Worm (Caenorhabditis elegans) whole organism, dauer: ENCODE results near the gene F32B6.4.

Experiments
- unc-62 ChIP-seq: sonication (generic microtip); optimal IDR thresholded peaks from 2 replicates; lab custom pipeline; 2017; ENCODE audit warnings: missing biosample characterization, missing genetic modification reagents, missing genetic modification characterization

The F32B6.4 gene

ce11 chrIV:9884257-9884656 is 7.6 kb downstream of the F32B6.4 start, which contains the start of the genes prp-18 and mccc-1:
prp-18 (minus strand) TSS chrIV:9884383.
mccc-1 (plus strand) TSS chrIV:9884570.
- no peak for TF ChIP-seq unc-62 (GFP tag; lab: Kevin White, UChicago)

ce11 chrIV:9878893-9879379 is 12.9 kb downstream of the F32B6.4 start, which contains the start of gene nhr-4:
nhr-4 (plus strand) TSS chrIV:9879329.
- no peak for TF ChIP-seq unc-62 (GFP tag; lab: Kevin White, UChicago)

- no peak for TF ChIP-seq unc-62 (GFP tag; lab: Kevin White, UChicago)
Measured at ce11 chrIV:9875646-9876045, 16.2 kb downstream of the F32B6.4 start.

DNA sequence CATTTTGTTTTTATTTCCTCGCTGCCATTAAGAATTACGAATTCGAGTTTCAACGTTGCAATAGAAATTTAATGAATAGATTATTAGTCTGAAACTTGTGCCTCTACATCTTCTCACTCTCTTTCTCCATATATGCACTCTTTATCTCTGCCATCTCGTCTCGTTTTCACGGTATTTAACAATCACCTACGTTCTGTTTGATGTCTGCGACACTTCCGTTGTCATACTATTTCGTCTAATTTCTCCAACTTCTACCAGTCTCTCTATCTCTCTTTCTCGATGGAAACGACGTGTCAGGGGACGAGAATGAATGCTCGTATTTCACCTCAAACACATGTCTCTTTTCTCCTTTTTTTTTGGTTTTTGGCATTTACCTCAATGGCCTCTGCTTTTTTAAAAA is 18.0 kb downstream of the F32B6.4 start:
- no peak for TF ChIP-seq unc-62 (GFP tag; lab: Kevin White, UChicago)

DNA sequence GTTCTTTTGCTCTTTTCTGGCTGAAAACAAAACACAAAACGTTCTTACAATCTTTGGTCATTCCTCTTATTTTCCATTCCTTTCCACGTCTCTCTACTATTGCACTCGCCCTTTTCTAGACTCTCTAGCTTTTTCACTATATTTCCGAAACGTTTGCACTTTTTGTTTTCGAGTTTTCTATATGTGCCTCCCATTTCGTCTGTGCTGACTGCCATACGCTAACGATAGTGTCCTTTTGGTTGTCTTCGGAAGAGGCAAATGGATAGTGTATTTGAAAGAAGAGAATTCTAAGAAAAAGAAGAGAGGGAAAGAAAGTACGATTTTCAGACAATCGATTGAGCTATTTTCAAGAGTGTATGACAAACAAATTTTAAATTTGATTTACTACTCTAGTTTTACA is 19.1 kb downstream of the F32B6.4 start:
- TF ChIP-seq unc-62 (GFP tag; lab: Kevin White, UChicago) = no peak

DNA sequence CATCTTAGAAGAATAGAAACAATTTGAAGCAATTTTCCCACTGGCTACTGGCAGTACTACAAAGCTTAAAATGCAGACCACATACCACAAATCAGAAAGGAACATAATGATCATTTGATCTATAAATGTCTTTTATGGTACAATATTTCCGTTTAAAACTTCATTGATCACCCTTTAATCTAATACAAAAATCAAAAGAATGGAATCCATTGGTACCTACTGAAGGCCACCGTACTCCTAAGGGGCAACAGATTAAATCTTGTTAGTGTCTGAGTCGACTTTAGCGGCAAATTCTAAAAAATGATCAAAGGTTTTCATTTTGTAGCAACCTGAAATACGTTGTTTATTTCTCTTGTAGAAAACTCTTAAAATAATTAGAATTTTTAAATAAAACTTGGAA is 19.6 kb downstream of the F32B6.4 start:
- TF ChIP-seq unc-62 (GFP tag; lab: Kevin White, UChicago) = no peak

- no peak for TF ChIP-seq unc-62 (GFP tag; lab: Kevin White, UChicago)
Measured at ce11 chrIV:9869344-9869743, 22.5 kb downstream of the F32B6.4 start.

ce11 chrIV:9867915-9868314 is 23.9 kb downstream of the F32B6.4 start:
- no peak for TF ChIP-seq unc-62 (GFP tag; lab: Kevin White, UChicago)

ce11 chrIV:9866865-9867264 is 25.0 kb downstream of the F32B6.4 start:
- no peak for TF ChIP-seq unc-62 (GFP tag; lab: Kevin White, UChicago)

ce11 chrIV:9864778-9865177 is 27.1 kb downstream of the F32B6.4 start, which contains the start of the genes K07F5.15 and K07F5.22:
K07F5.15 (plus strand) TSS chrIV:9865078.
K07F5.22 (plus strand) TSS chrIV:9865078.
- TF ChIP-seq unc-62 (GFP tag; lab: Kevin White, UChicago) = no peak

DNA sequence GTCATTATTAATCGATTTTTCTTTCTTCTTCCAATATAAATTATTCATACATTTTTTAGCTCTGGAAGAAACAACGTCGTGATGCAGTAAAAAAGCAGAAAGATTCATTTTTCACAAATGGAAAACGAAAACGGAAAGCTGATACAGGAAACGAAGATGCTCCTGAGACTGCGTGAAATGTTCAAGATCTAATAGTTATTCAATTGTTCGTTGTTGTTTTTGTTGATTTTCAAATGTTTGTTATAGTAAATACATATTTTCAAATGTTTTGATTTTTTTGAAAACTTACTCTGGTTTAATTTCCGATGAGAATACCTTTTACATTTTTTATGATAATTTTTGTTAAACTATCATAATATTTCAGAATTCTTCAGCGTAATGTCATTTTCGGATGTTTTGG is 28.0 kb downstream of the F32B6.4 start, which contains the start of gene K07F5.16:
TSS of gene K07F5.16 (plus strand) at position 301 of the 400 bp plus-strand sequence.
- TF ChIP-seq unc-62 (GFP tag; lab: Kevin White, UChicago) = no peak

ce11 chrIV:9861921-9862320 is 29.9 kb downstream of the F32B6.4 start, which contains the start of gene K07F5.14:
K07F5.14 (plus strand) TSS chrIV:9862221.
- TF ChIP-seq unc-62 (GFP tag; lab: Kevin White, UChicago) = no peak

DNA sequence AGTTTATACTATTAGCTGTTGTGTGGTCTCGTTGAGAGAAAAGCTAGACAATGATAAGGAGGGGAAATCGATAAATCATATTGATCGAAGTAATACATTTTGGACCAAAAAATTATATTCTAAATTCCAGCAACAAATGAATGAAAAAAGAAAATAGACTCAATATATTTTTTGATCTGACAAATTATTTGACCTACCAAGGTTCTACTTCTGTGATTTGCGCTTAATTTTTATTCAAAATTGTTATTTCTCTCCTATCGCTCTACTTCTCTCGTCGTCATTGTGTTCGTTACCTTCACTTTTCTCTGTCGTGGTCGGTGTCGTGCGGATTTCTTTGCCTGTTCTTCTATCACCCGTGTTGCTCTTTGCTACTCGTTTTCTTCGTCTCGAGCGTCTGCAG is 32.9 kb downstream of the F32B6.4 start:
- TF ChIP-seq unc-62 (GFP tag; lab: Kevin White, UChicago) = no peak

DNA sequence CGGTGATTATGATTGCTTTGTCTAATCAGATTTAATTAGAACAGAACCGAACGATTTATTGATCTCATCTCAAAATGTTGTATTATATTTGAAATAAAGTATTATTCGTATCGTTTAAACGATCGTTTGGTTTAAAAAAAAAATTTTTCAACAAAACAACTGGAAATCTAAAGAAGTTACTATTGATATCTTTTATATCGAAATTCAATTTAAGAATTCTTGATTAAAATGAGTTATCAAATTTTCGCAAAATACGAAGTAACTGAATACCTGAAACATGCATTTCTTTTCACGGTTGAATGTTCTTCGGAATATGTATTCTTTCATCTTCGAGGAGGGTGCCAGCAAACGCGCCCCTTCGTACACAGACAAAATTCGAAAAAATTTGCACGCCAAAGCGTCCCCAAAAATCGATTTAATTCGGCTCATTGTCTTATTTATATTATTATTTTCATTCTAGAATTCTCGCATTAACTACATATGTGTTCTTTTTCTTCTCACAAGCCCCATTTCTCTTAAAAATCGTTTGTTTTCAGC is 33.8 kb downstream of the F32B6.4 start, which contains the start of gene npp-1:
TSS of gene npp-1 (plus strand) at position 537 of the 537 bp plus-strand sequence.
- no peak for TF ChIP-seq unc-62 (GFP tag; lab: Kevin White, UChicago)

DNA sequence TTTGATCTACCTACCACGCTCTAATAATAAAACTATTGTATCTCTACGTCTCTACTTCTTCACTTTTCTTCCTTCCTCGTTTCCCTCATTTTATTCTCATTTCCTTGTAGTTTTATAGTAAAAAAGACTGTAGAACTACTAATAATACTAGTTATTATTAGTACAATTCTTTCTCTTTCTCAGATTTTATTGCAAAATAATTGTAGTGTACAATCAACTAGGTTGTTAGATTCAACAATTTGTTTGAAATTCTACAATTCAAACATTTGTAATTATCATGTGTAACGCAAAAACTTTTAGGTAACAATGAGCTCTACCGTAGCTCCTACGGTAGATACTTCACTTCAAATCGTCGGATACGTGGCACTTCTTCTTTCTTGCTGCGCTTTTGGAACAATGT is 36.1 kb downstream of the F32B6.4 start, which contains the start of gene K07F5.12:
TSS of gene K07F5.12 (plus strand) at position 301 of the 400 bp plus-strand sequence.
- TF ChIP-seq unc-62 (GFP tag; lab: Kevin White, UChicago) = no peak

- TF ChIP-seq unc-62 (GFP tag; lab: Kevin White, UChicago) = no peak
Measured at ce11 chrIV:9854952-9855351, 36.9 kb downstream of the F32B6.4 start.
